Fruit fly (Drosophila melanogaster) whole organism, embryonic: ENCODE data around the gene sdk.

Source experiments
- Atf-2 ChIP-seq: fragments of 200-800 bp; sonication (Bioruptor generic); optimal IDR thresholded peaks from 2 replicates; lab custom pipeline; 2016; ENCODE audit warnings: missing biosample characterization, missing genetic modification characterization
- B-H1 ChIP-seq: fragments of 200-800 bp; sonication (Bioruptor generic); IDR thresholded peaks from 3 replicates; pipeline ENCODE4 v1.3.6; 2022; ENCODE audit warnings: missing biosample characterization, missing genetic modification characterization
- Bteb2 ChIP-seq: fragments of 200-800 bp; sonication (Bioruptor generic); optimal IDR thresholded peaks from 2 replicates; lab custom pipeline; 2016; ENCODE audit warnings: missing biosample characterization, missing genetic modification characterization
- CG11504 ChIP-seq: fragments of 200-800 bp; sonication (Bioruptor generic); optimal IDR thresholded peaks from 3 replicates; lab custom pipeline; 2019; ENCODE audit warnings: missing biosample characterization, mild to moderate bottlenecking, missing genetic modification characterization, moderate library complexity
- CG11695 ChIP-seq: fragments of 200-800 bp; sonication (Bioruptor generic); IDR thresholded peaks from 3 replicates; pipeline ENCODE4 v1.3.6; 2022; ENCODE audit warnings: missing biosample characterization, missing genetic modification characterization
- CG12659 ChIP-seq: fragments of 200-800 bp; sonication (Bioruptor generic); optimal IDR thresholded peaks from 3 replicates; lab custom pipeline; 2017; ENCODE audit warnings: mild to moderate bottlenecking, missing biosample characterization, missing genetic modification reagents, missing genetic modification characterization
- CG13287 ChIP-seq: fragments of 200-800 bp; sonication (Bioruptor generic); IDR thresholded peaks from 2 replicates; pipeline ENCODE4 v1.3.6; 2022; ENCODE audit warnings: missing biosample characterization, missing genetic modification characterization; ENCODE audit not compliant: partially characterized antibody
- CG14860 ChIP-seq: fragments of 200-800 bp; sonication (Bioruptor generic); IDR thresholded peaks from 3 replicates; pipeline ENCODE4 v1.3.6; 2022; ENCODE audit warnings: missing biosample characterization, missing genetic modification characterization; ENCODE audit not compliant: partially characterized antibody
- CG15696 ChIP-seq: fragments of 200-800 bp; sonication (Bioruptor generic); optimal IDR thresholded peaks from 2 replicates; lab custom pipeline; 2019; ENCODE audit warnings: missing biosample characterization, mild to moderate bottlenecking, missing genetic modification characterization, moderate library complexity
- CG16813 ChIP-seq: fragments of 200-800 bp; sonication (Bioruptor generic); IDR thresholded peaks from 3 replicates; pipeline ENCODE4 v1.3.6; 2022; ENCODE audit warnings: missing biosample characterization, missing genetic modification characterization; ENCODE audit not compliant: partially characterized antibody
- CG17829 ChIP-seq: fragments of 200-800 bp; optimal IDR thresholded peaks from 2 replicates; lab custom pipeline; 2019; ENCODE audit warnings: missing biosample characterization, mild to moderate bottlenecking, missing genetic modification characterization, moderate library complexity
- CG18011 ChIP-seq: fragments of 200-800 bp; sonication (Bioruptor generic); optimal IDR thresholded peaks from 2 replicates; lab custom pipeline; 2017; ENCODE audit warnings: missing biosample characterization, missing genetic modification characterization, mild to moderate bottlenecking, moderate library complexity, missing genotype
- CG2116 ChIP-seq: fragments of 200-800 bp; sonication (Bioruptor generic); optimal IDR thresholded peaks from 3 replicates; lab custom pipeline; 2018; ENCODE audit warnings: missing biosample characterization, mild to moderate bottlenecking, missing genetic modification characterization
- CG2199 ChIP-seq: fragments of 200-800 bp; sonication (Bioruptor generic); IDR thresholded peaks from 3 replicates; pipeline ENCODE4 v1.3.6; 2022; ENCODE audit warnings: missing biosample characterization, missing genetic modification characterization
- CG4617 ChIP-seq: fragments of 200-800 bp; sonication (Bioruptor generic); optimal IDR thresholded peaks from 3 replicates; lab custom pipeline; 2016; ENCODE audit warnings: missing biosample characterization, missing genetic modification characterization, borderline replicate concordance
- CG6689 ChIP-seq: fragments of 200-800 bp; sonication (Bioruptor generic); IDR thresholded peaks from 2 replicates; pipeline ENCODE4 v1.3.6; 2022; ENCODE audit warnings: missing biosample characterization, missing genetic modification characterization
- CG7372 ChIP-seq: fragments of 200-800 bp; sonication (Bioruptor generic); IDR thresholded peaks from 2 replicates; pipeline ENCODE4 v1.3.6; 2022; ENCODE audit warnings: missing biosample characterization, missing genetic modification characterization
- CG7987 ChIP-seq: fragments of 200-800 bp; sonication (Bioruptor generic); optimal IDR thresholded peaks from 2 replicates; lab custom pipeline; 2018; ENCODE audit warnings: missing biosample characterization, mild to moderate bottlenecking, missing genetic modification characterization, moderate library complexity
- CG8388 ChIP-seq: fragments of 200-800 bp; sonication (Bioruptor generic); optimal IDR thresholded peaks from 2 replicates; lab custom pipeline; 2019; ENCODE audit warnings: missing biosample characterization, mild to moderate bottlenecking, missing genetic modification characterization, moderate library complexity
- CG8924 ChIP-seq: fragments of 200-800 bp; optimal IDR thresholded peaks from 3 replicates; lab custom pipeline; 2019; ENCODE audit warnings: missing biosample characterization, mild to moderate bottlenecking, missing genetic modification characterization, moderate library complexity
- CG9437 ChIP-seq: fragments of 200-800 bp; sonication (Bioruptor generic); optimal IDR thresholded peaks from 2 replicates; lab custom pipeline; 2018; ENCODE audit warnings: missing biosample characterization, mild to moderate bottlenecking, missing genetic modification characterization
- CoRest ChIP-seq: fragments of 200-800 bp; sonication (Bioruptor generic); optimal IDR thresholded peaks from 3 replicates; lab custom pipeline; 2018; ENCODE audit warnings: missing biosample characterization, mild to moderate bottlenecking, missing genetic modification characterization, moderate library complexity
- D19A ChIP-seq: fragments of 200-800 bp; optimal IDR thresholded peaks from 3 replicates; lab custom pipeline; 2019; ENCODE audit warnings: missing biosample characterization, mild to moderate bottlenecking, missing genetic modification characterization, moderate library complexity
- Dbx ChIP-seq: fragments of 200-800 bp; sonication (Bioruptor generic); IDR thresholded peaks from 3 replicates; pipeline ENCODE4 v1.3.6; 2022; ENCODE audit warnings: missing biosample characterization, missing genetic modification characterization
- Dll ChIP-seq: fragments of 200-800 bp; sonication (Bioruptor generic); IDR thresholded peaks from 4 replicates; pipeline ENCODE4 v1.3.6; 2022; ENCODE audit warnings: missing biosample characterization, missing genetic modification characterization; ENCODE audit not compliant: partially characterized antibody
- Dp ChIP-seq: fragments of 200-800 bp; sonication (Bioruptor generic); optimal IDR thresholded peaks from 2 replicates; lab custom pipeline; 2018; ENCODE audit warnings: missing biosample characterization, mild to moderate bottlenecking, missing genetic modification characterization, moderate library complexity
- Gug ChIP-seq: fragments of 200-800 bp; sonication (Bioruptor generic); IDR thresholded peaks from 4 replicates; pipeline ENCODE4 v1.3.6; 2022; ENCODE audit warnings: missing biosample characterization, missing genetic modification characterization
- Hey ChIP-seq: fragments of 200-800 bp; sonication (Bioruptor generic); optimal IDR thresholded peaks from 3 replicates; lab custom pipeline; 2018; ENCODE audit warnings: missing biosample characterization, mild to moderate bottlenecking, missing genetic modification characterization
- Hsf ChIP-seq: fragments of 200-800 bp; sonication (Bioruptor generic); optimal IDR thresholded peaks from 3 replicates; lab custom pipeline; 2016; ENCODE audit warnings: missing biosample characterization, missing genetic modification characterization
- Jarid2 ChIP-seq: fragments of 200-800 bp; sonication (Bioruptor generic); optimal IDR thresholded peaks from 3 replicates; lab custom pipeline; 2017; ENCODE audit warnings: mild to moderate bottlenecking, missing biosample characterization, missing genetic modification reagents, missing genetic modification characterization
- MTF-1 ChIP-seq: fragments of 200-800 bp; sonication (Bioruptor generic); optimal IDR thresholded peaks from 2 replicates; lab custom pipeline; 2018; ENCODE audit warnings: missing biosample characterization, mild to moderate bottlenecking, missing genetic modification characterization, borderline replicate concordance
- NFAT ChIP-seq: fragments of 200-800 bp; sonication (Bioruptor generic); IDR thresholded peaks from 2 replicates; pipeline ENCODE4 v1.3.6; 2022; ENCODE audit warnings: missing biosample characterization, missing genetic modification characterization
- Nf-YC ChIP-seq: fragments of 200-800 bp; optimal IDR thresholded peaks from 3 replicates; lab custom pipeline; 2019; ENCODE audit warnings: missing biosample characterization, mild to moderate bottlenecking, missing genetic modification characterization, moderate library complexity
- Rfx ChIP-seq: fragments of 200-800 bp; sonication (Bioruptor generic); IDR thresholded peaks from 2 replicates; pipeline ENCODE4 v1.3.6; 2022; ENCODE audit warnings: missing biosample characterization, missing genetic modification characterization
- Sry-δ ChIP-seq: fragments of 200-800 bp; sonication (Bioruptor generic); optimal IDR thresholded peaks from 2 replicates; lab custom pipeline; 2016; ENCODE audit warnings: missing biosample characterization, missing genetic modification characterization
- crol ChIP-seq: fragments of 200-800 bp; sonication (Bioruptor generic); IDR thresholded peaks from 2 replicates; pipeline ENCODE4 v1.3.6; 2022; ENCODE audit warnings: missing biosample characterization, missing genetic modification characterization
- crp ChIP-seq, 2 experiments: fragments of 200-800 bp; sonication (Bioruptor generic); optimal IDR thresholded peaks; 2 replicates in 1 of 2; 3 replicates in 1 of 2; lab custom pipeline; 2017; ENCODE audit warnings: missing biosample characterization in 2 of 2, missing genetic modification characterization in 2 of 2, mild to moderate bottlenecking in 1 of 2, moderate library complexity in 1 of 2
- da ChIP-seq: fragments of 200-800 bp; sonication (Bioruptor generic); optimal IDR thresholded peaks from 2 replicates; lab custom pipeline; 2016; ENCODE audit warnings: missing biosample characterization, missing genetic modification characterization
- dm ChIP-seq: fragments of 200-800 bp; sonication (Bioruptor generic); optimal IDR thresholded peaks from 3 replicates; lab custom pipeline; 2016; ENCODE audit warnings: missing biosample characterization, missing genetic modification characterization
- exex ChIP-seq: fragments of 200-800 bp; sonication (Bioruptor generic); optimal IDR thresholded peaks from 4 replicates; lab custom pipeline; 2018; ENCODE audit warnings: missing biosample characterization, mild to moderate bottlenecking, missing genetic modification characterization, moderate library complexity
- gem ChIP-seq: fragments of 200-800 bp; sonication (Bioruptor generic); optimal IDR thresholded peaks from 2 replicates; lab custom pipeline; 2019; ENCODE audit warnings: missing biosample characterization, mild to moderate bottlenecking, missing genetic modification characterization, moderate library complexity
- pros ChIP-seq: fragments of 200-800 bp; sonication (Bioruptor generic); optimal IDR thresholded peaks from 3 replicates; lab custom pipeline; 2019; ENCODE audit warnings: missing biosample characterization, mild to moderate bottlenecking, missing genetic modification characterization, moderate library complexity
- sima ChIP-seq: fragments of 200-800 bp; sonication (Bioruptor generic); optimal IDR thresholded peaks from 2 replicates; lab custom pipeline; 2016; ENCODE audit warnings: missing biosample characterization, missing genetic modification characterization
- sqz ChIP-seq: fragments of 200-800 bp; sonication (Bioruptor generic); optimal IDR thresholded peaks from 3 replicates; lab custom pipeline; 2018; ENCODE audit warnings: missing biosample characterization, mild to moderate bottlenecking, missing genetic modification characterization
- sr ChIP-seq: fragments of 200-800 bp; sonication (Bioruptor generic); IDR thresholded peaks from 3 replicates; pipeline ENCODE4 v1.3.6; 2022; ENCODE audit warnings: missing biosample characterization, missing genetic modification characterization
- usp ChIP-seq: fragments of >200 bp; optimal IDR thresholded peaks from 2 replicates; lab custom pipeline; 2017; ENCODE audit warnings: missing biosample characterization, missing genetic modification characterization
- vfl ChIP-seq: fragments of 200-800 bp; sonication (Bioruptor generic); optimal IDR thresholded peaks from 2 replicates; lab custom pipeline; 2016; ENCODE audit warnings: missing biosample characterization, missing genetic modification characterization
- zen2 ChIP-seq: fragments of 200-800 bp; sonication (Bioruptor generic); IDR thresholded peaks from 3 replicates; pipeline ENCODE4 v1.3.6; 2022; ENCODE audit warnings: missing biosample characterization, missing genetic modification characterization; ENCODE audit not compliant: partially characterized antibody

Gene sdk

dm6 chrX:769639-770124 is 83.0 kb downstream of the sdk start, which contains the start of gene fz3 (continued):
- TF ChIP-seq Hsf (GFP tag; lab: Kevin White, UChicago) (no peak), CG17829 (tag; lab: Kevin White, UChicago) (peak; percentile 44), Sry-δ (GFP tag; lab: Kevin White, UChicago) (peak; percentile 77), vfl (no peak), Gug (GFP tag; lab: Robert Waterston, UW) (no peak), Dp (GFP tag; lab: Kevin White, UChicago) (peak; percentile 70), da (no peak), Hey (tag; lab: Kevin White, UChicago) (no peak), CG12659 (GFP tag; lab: Kevin White, UChicago) (peak; percentile 53), Bteb2 (GFP tag; lab: Kevin White, UChicago) (no peak), CG13287 (GFP tag; lab: Robert Waterston, UW) (peak; percentile 93), CoRest (tag; lab: Kevin White, UChicago) (peak; percentile 26), Jarid2 (peak; percentile 91), CG9437 (GFP tag; lab: Kevin White, UChicago) (peak; percentile 65), crol (GFP tag; lab: Robert Waterston, UW) (peak; percentile 79), CG8388 (GFP tag; lab: Kevin White, UChicago) (peak; percentile 1), CG18011 (GFP tag; lab: Kevin White, UChicago) (no peak), NFAT (GFP tag; lab: Robert Waterston, UW) (peak; percentile 20; the same call in 1 of the 2 replicates), CG7372 (GFP tag; lab: Robert Waterston, UW) (no peak), Dbx (GFP tag; lab: Robert Waterston, UW) (0 out of 3 replicates have a peak, but pooled peaks have one; percentile 35), CG11504 (tag; lab: Kevin White, UChicago) (peak; percentile 27), CG11695 (no peak), usp (no peak), Atf-2 (GFP tag; lab: Kevin White, UChicago) (no peak), CG7987 (GFP tag; lab: Kevin White, UChicago) (peak; percentile 36), CG4617 (GFP tag; lab: Kevin White, UChicago) (no peak), Rfx (GFP tag; lab: Robert Waterston, UW) (peak; percentile 16; the same call in 1 of the 2 replicates), CG16813 (GFP tag; lab: Robert Waterston, UW) (peak; percentile 85), sqz (GFP tag; lab: Kevin White, UChicago) (peak; percentile 21), exex (tag; lab: Kevin White, UChicago) (peak; percentile 10), sr (GFP tag; lab: Robert Waterston, UW) (0 out of 3 replicates have a peak, but pooled peaks have one; percentile 23), pros (GFP tag; lab: Kevin White, UChicago) (no peak), CG8924 (tag; lab: Kevin White, UChicago) (no peak), B-H1 (no peak; the same call in 2 of the 3 replicates), CG2116 (GFP tag; lab: Kevin White, UChicago) (peak; percentile 64), CG15696 (tag; lab: Kevin White, UChicago) (no peak), zen2 (peak; percentile 85), Dll (GFP tag; lab: Robert Waterston, UW) (peak; percentile 91), crp (GFP tag; optimal IDR thresholded peaks at IDR 0.05; lab: Kevin White, UChicago) (no peak), gem (tag; lab: Kevin White, UChicago) (peak; percentile 5), sima (GFP tag; lab: Kevin White, UChicago) (no peak), MTF-1 (no peak), Nf-YC (tag; lab: Kevin White, UChicago) (peak; percentile 35), CG2199 (GFP tag; lab: Robert Waterston, UW) (peak; percentile 66; the same call in 2 of the 3 replicates), dm (GFP tag; lab: Kevin White, UChicago) (peak; percentile 7), D19A (tag; lab: Kevin White, UChicago) (peak; percentile 23), CG6689 (GFP tag; lab: Robert Waterston, UW) (no peak), CG14860 (GFP tag; lab: Robert Waterston, UW) (peak; percentile 81)
